Worm (Caenorhabditis elegans): ENCODE results near the gene T07A9.12.

- no peak for TF ChIP-seq egl-13 (tag; optimal IDR thresholded peaks at IDR 0.05)
- no peak for TF ChIP-seq nhr-85 (tag)
- no peak for TF ChIP-seq nhr-77 (tag; optimal IDR thresholded peaks at IDR 0.05)
- TF ChIP-seq elt-3 (tag; optimal IDR thresholded peaks at IDR 0.05): no peak
- no peak for TF ChIP-seq nhr-71 (tag; optimal IDR thresholded peaks at IDR 0.05)
- TF ChIP-seq unc-130 (tag; optimal IDR thresholded peaks at IDR 0.05): no peak
Observed at ce11 chrIV:419674-420073, 9.0 kb downstream of the T07A9.12 start, which contains the start of gene eri-1.

Data from whole organism, L1 larva.